Fruit fly (Drosophila melanogaster) whole organism, embryonic: ENCODE results near the gene Tbcd.
A peak's percentile ranks its signal among the peaks of the same experiment; 100 is the strongest.

Experiments used
- Abd-B ChIP-seq: fragments of 200-800 bp; sonication (Bioruptor generic); optimal IDR thresholded peaks from 2 replicates; lab custom pipeline; 2018; ENCODE audit warnings: missing biosample characterization, mild to moderate bottlenecking, missing genetic modification characterization, moderate library complexity
- Atf3 ChIP-seq: fragments of 200-800 bp; sonication (Bioruptor generic); optimal IDR thresholded peaks from 3 replicates; lab custom pipeline; 2016; ENCODE audit warnings: missing biosample characterization, missing genetic modification characterization
- B-H1 ChIP-seq: fragments of 200-800 bp; sonication (Bioruptor generic); IDR thresholded peaks from 3 replicates; pipeline ENCODE4 v1.3.6; 2022; ENCODE audit warnings: missing biosample characterization, missing genetic modification characterization
- B-H2 ChIP-seq: fragments of 200-800 bp; sonication (Bioruptor generic); optimal IDR thresholded peaks from 2 replicates; lab custom pipeline; 2018; ENCODE audit warnings: missing biosample characterization, mild to moderate bottlenecking, missing genetic modification characterization
- CG10366 ChIP-seq: fragments of 200-800 bp; sonication (Bioruptor generic); IDR thresholded peaks from 2 replicates; pipeline ENCODE4 v1.3.6; 2022; ENCODE audit warnings: missing biosample characterization, missing genetic modification characterization
- CG10565 ChIP-seq: fragments of 200-800 bp; sonication (Bioruptor generic); optimal IDR thresholded peaks from 3 replicates; lab custom pipeline; 2016; ENCODE audit warnings: missing biosample characterization, mild to moderate bottlenecking, missing genetic modification characterization
- CG11504 ChIP-seq: fragments of 200-800 bp; sonication (Bioruptor generic); optimal IDR thresholded peaks from 3 replicates; lab custom pipeline; 2019; ENCODE audit warnings: missing biosample characterization, mild to moderate bottlenecking, missing genetic modification characterization, moderate library complexity
- CG11696 ChIP-seq: fragments of 200-800 bp; sonication (Bioruptor generic); IDR thresholded peaks from 2 replicates; pipeline ENCODE4 v1.3.6; 2022; ENCODE audit warnings: missing biosample characterization, missing genetic modification characterization
- CG1233 ChIP-seq: fragments of 200-800 bp; sonication (Bioruptor generic); optimal IDR thresholded peaks from 4 replicates; lab custom pipeline; 2018; ENCODE audit warnings: missing biosample characterization, mild to moderate bottlenecking, missing genetic modification characterization
- CG12744 ChIP-seq: fragments of 200-800 bp; sonication (Bioruptor generic); optimal IDR thresholded peaks from 2 replicates; lab custom pipeline; 2016; ENCODE audit warnings: missing biosample characterization, missing genetic modification characterization
- CG15073 ChIP-seq: fragments of 200-800 bp; sonication (Bioruptor generic); optimal IDR thresholded peaks from 2 replicates; lab custom pipeline; 2016; ENCODE audit warnings: missing biosample characterization, missing genetic modification characterization
- CG1602 ChIP-seq: fragments of 200-800 bp; sonication (Bioruptor generic); optimal IDR thresholded peaks from 3 replicates; lab custom pipeline; 2016; ENCODE audit warnings: missing biosample characterization, missing genetic modification characterization
- CG1603 ChIP-seq: fragments of 200-800 bp; sonication (Bioruptor generic); optimal IDR thresholded peaks from 2 replicates; lab custom pipeline; 2019; ENCODE audit warnings: missing biosample characterization, mild to moderate bottlenecking, missing genetic modification characterization, moderate library complexity
- CG16779 ChIP-seq: fragments of 200-800 bp; sonication (Bioruptor generic); IDR thresholded peaks from 2 replicates; pipeline ENCODE4 v1.3.6; 2022; ENCODE audit warnings: missing biosample characterization, missing genetic modification characterization
- CG18599 ChIP-seq: fragments of 200-800 bp; sonication (Bioruptor generic); optimal IDR thresholded peaks from 3 replicates; lab custom pipeline; 2017; ENCODE audit warnings: missing biosample characterization, missing genetic modification characterization, mild to moderate bottlenecking, moderate library complexity, missing genetic modification reagents
- CG34224 ChIP-seq: fragments of 200-800 bp; sonication (Bioruptor generic); IDR thresholded peaks from 3 replicates; pipeline ENCODE4 v1.3.6; 2022; ENCODE audit warnings: missing biosample characterization, missing genetic modification characterization; ENCODE audit not compliant: partially characterized antibody
- CG4282 ChIP-seq: fragments of 200-800 bp; sonication (Bioruptor generic); optimal IDR thresholded peaks from 2 replicates; lab custom pipeline; 2016; ENCODE audit warnings: missing biosample characterization, missing genetic modification characterization
- CG43689 ChIP-seq: fragments of 200-800 bp; sonication (Bioruptor generic); IDR thresholded peaks from 2 replicates; pipeline ENCODE4 v1.3.6; 2022; ENCODE audit warnings: missing biosample characterization, missing genetic modification characterization
- CG4424 ChIP-seq: fragments of 200-800 bp; sonication (Bioruptor generic); optimal IDR thresholded peaks from 3 replicates; lab custom pipeline; 2016; ENCODE audit warnings: missing biosample characterization, missing genetic modification characterization
- CG4617 ChIP-seq: fragments of 200-800 bp; sonication (Bioruptor generic); optimal IDR thresholded peaks from 3 replicates; lab custom pipeline; 2016; ENCODE audit warnings: missing biosample characterization, missing genetic modification characterization, borderline replicate concordance
- CG8924 ChIP-seq: fragments of 200-800 bp; optimal IDR thresholded peaks from 3 replicates; lab custom pipeline; 2019; ENCODE audit warnings: missing biosample characterization, mild to moderate bottlenecking, missing genetic modification characterization, moderate library complexity
- CG9437 ChIP-seq: fragments of 200-800 bp; sonication (Bioruptor generic); optimal IDR thresholded peaks from 2 replicates; lab custom pipeline; 2018; ENCODE audit warnings: missing biosample characterization, mild to moderate bottlenecking, missing genetic modification characterization
- Dp ChIP-seq: fragments of 200-800 bp; sonication (Bioruptor generic); optimal IDR thresholded peaks from 2 replicates; lab custom pipeline; 2018; ENCODE audit warnings: missing biosample characterization, mild to moderate bottlenecking, missing genetic modification characterization, moderate library complexity
- Drgx ChIP-seq: fragments of 200-800 bp; sonication (Bioruptor generic); IDR thresholded peaks from 2 replicates; pipeline ENCODE4 v1.3.6; 2022; ENCODE audit warnings: missing biosample characterization, missing genetic modification characterization
- Elba2 ChIP-seq: fragments of 200-800 bp; sonication (Bioruptor generic); optimal IDR thresholded peaks from 3 replicates; lab custom pipeline; 2016; ENCODE audit warnings: missing biosample characterization, missing genetic modification characterization
- Hmr ChIP-seq: fragments of 200-800 bp; sonication (Bioruptor generic); optimal IDR thresholded peaks from 3 replicates; lab custom pipeline; 2017; ENCODE audit warnings: mild to moderate bottlenecking, missing biosample characterization, missing genetic modification reagents, missing genetic modification characterization
- Mrtf ChIP-seq: fragments of 200-800 bp; sonication (Bioruptor generic); IDR thresholded peaks from 3 replicates; pipeline ENCODE4 v1.3.6; 2022; ENCODE audit warnings: missing biosample characterization, missing genetic modification characterization
- Nf-YA ChIP-seq: fragments of 200-800 bp; sonication (Bioruptor generic); IDR thresholded peaks from 2 replicates; pipeline ENCODE4 v1.3.6; 2022; ENCODE audit warnings: missing biosample characterization, missing genetic modification characterization
- Nf-YC ChIP-seq: fragments of 200-800 bp; optimal IDR thresholded peaks from 3 replicates; lab custom pipeline; 2019; ENCODE audit warnings: missing biosample characterization, mild to moderate bottlenecking, missing genetic modification characterization, moderate library complexity
- Opbp ChIP-seq: fragments of 200-800 bp; sonication (Bioruptor generic); IDR thresholded peaks from 3 replicates; pipeline ENCODE4 v1.3.6; 2022; ENCODE audit warnings: missing biosample characterization, missing genetic modification characterization; ENCODE audit not compliant: partially characterized antibody
- Scr ChIP-seq: fragments of 200-800 bp; sonication (Bioruptor generic); IDR thresholded peaks from 2 replicates; pipeline ENCODE4 v1.3.6; 2022; ENCODE audit warnings: missing biosample characterization, missing genetic modification characterization; ENCODE audit not compliant: partially characterized antibody
- bigmax ChIP-seq: fragments of 200-800 bp; sonication (Bioruptor generic); optimal IDR thresholded peaks from 2 replicates; lab custom pipeline; 2018; ENCODE audit warnings: missing biosample characterization, mild to moderate bottlenecking, missing genetic modification characterization
- cad ChIP-seq: fragments of >200 bp; optimal IDR thresholded peaks from 2 replicates; lab custom pipeline; 2017; ENCODE audit warnings: missing biosample characterization, missing genetic modification characterization
- ewg ChIP-seq: fragments of 200-800 bp; sonication (Bioruptor generic); optimal IDR thresholded peaks from 3 replicates; lab custom pipeline; 2017; ENCODE audit warnings: mild to moderate bottlenecking, missing biosample characterization, missing genetic modification reagents, missing genetic modification characterization
- exex ChIP-seq: fragments of 200-800 bp; sonication (Bioruptor generic); optimal IDR thresholded peaks from 4 replicates; lab custom pipeline; 2018; ENCODE audit warnings: missing biosample characterization, mild to moderate bottlenecking, missing genetic modification characterization, moderate library complexity
- fd102C ChIP-seq: fragments of 200-800 bp; sonication (Bioruptor generic); optimal IDR thresholded peaks from 2 replicates; lab custom pipeline; 2018; ENCODE audit warnings: missing biosample characterization, mild to moderate bottlenecking, missing genetic modification characterization, moderate library complexity
- gt ChIP-seq: fragments of 200-800 bp; sonication (Bioruptor generic); IDR thresholded peaks from 2 replicates; pipeline ENCODE4 v1.3.6; 2022; ENCODE audit warnings: missing biosample characterization, missing genetic modification characterization
- jing ChIP-seq: fragments of 200-800 bp; sonication (Bioruptor generic); optimal IDR thresholded peaks from 2 replicates; lab custom pipeline; 2018; ENCODE audit warnings: missing biosample characterization, mild to moderate bottlenecking, missing genetic modification characterization
- nau ChIP-seq: fragments of 200-800 bp; sonication (Bioruptor generic); optimal IDR thresholded peaks from 3 replicates; lab custom pipeline; 2017; ENCODE audit warnings: missing biosample characterization, mild to moderate bottlenecking, missing genetic modification characterization, missing genetic modification reagents
- pfk ChIP-seq: fragments of 200-800 bp; sonication (Bioruptor generic); optimal IDR thresholded peaks from 2 replicates; lab custom pipeline; 2018; ENCODE audit warnings: missing biosample characterization, mild to moderate bottlenecking, missing genetic modification characterization, moderate library complexity
- repo ChIP-seq: fragments of 200-800 bp; sonication (Bioruptor generic); optimal IDR thresholded peaks from 2 replicates; lab custom pipeline; 2016; ENCODE audit warnings: missing biosample characterization, missing genetic modification characterization
- sna ChIP-seq: fragments of 200-800 bp; sonication (Bioruptor generic); IDR thresholded peaks from 2 replicates; pipeline ENCODE4 v1.3.6; 2022; ENCODE audit warnings: missing biosample characterization, missing genetic modification characterization; ENCODE audit not compliant: partially characterized antibody
- sqz ChIP-seq: fragments of 200-800 bp; sonication (Bioruptor generic); optimal IDR thresholded peaks from 3 replicates; lab custom pipeline; 2018; ENCODE audit warnings: missing biosample characterization, mild to moderate bottlenecking, missing genetic modification characterization
- tll ChIP-seq, 2 experiments: fragments of 200-800 bp in 1 of 2; fragments of >200 bp in 1 of 2; sonication (Bioruptor generic) in 1 of 2; optimal IDR thresholded peaks; 2 replicates each; lab custom pipeline; 2017 to 2019; ENCODE audit warnings: missing biosample characterization in 2 of 2, missing genetic modification characterization in 2 of 2, mild to moderate bottlenecking in 1 of 2, moderate library complexity in 1 of 2
- tup ChIP-seq: fragments of 200-800 bp; sonication (Bioruptor generic); optimal IDR thresholded peaks from 2 replicates; lab custom pipeline; 2016; ENCODE audit warnings: missing biosample characterization, mild to moderate bottlenecking, missing genetic modification characterization, moderate library complexity
- twi ChIP-seq: fragments of 200-800 bp; optimal IDR thresholded peaks from 2 replicates; lab custom pipeline; 2019; ENCODE audit warnings: missing biosample characterization, mild to moderate bottlenecking, missing genetic modification characterization, moderate library complexity
- wor ChIP-seq: fragments of 200-800 bp; sonication (Bioruptor generic); IDR thresholded peaks from 2 replicates; pipeline ENCODE4 v1.3.6; 2022; ENCODE audit warnings: missing biosample characterization, missing genetic modification characterization
- zfh2 ChIP-seq: fragments of 200-800 bp; sonication (Bioruptor generic); optimal IDR thresholded peaks from 2 replicates; lab custom pipeline; 2016; ENCODE audit warnings: missing biosample characterization, missing genetic modification characterization

The Tbcd gene

dm6 chr2L:2196590-2197474, 49.5 kb downstream of the Tbcd start (continued):
- TF ChIP-seq Scr (no peak), CG4424 (GFP tag; lab: Kevin White, UChicago) (peak; percentile 65), ewg (peak; percentile 35), CG34224 (no peak), CG12744 (GFP tag; lab: Kevin White, UChicago) (peak; percentile 47), CG9437 (peak; percentile 1), tup (peak; percentile 10), repo (no peak), CG4282 (GFP tag; lab: Kevin White, UChicago) (peak; percentile 70), gt (GFP tag; lab: Robert Waterston, UW) (no peak), sqz (GFP tag; lab: Kevin White, UChicago) (peak; percentile 83), Elba2 (GFP tag; lab: Kevin White, UChicago) (no peak), pfk (peak; percentile 24), CG43689 (no peak), Abd-B (GFP tag; lab: Kevin White, UChicago) (no peak), twi (tag; lab: Kevin White, UChicago) (peak; percentile 99), Drgx (no peak), CG1602 (peak; percentile 38), CG1233 (GFP tag; lab: Kevin White, UChicago) (peak; percentile 29), CG15073 (no peak), CG10366 (GFP tag; lab: Robert Waterston, UW) (no peak), exex (tag; lab: Kevin White, UChicago) (peak; percentile 64), wor (GFP tag; lab: Robert Waterston, UW) (no peak), B-H2 (GFP tag; lab: Kevin White, UChicago) (peak; percentile 53), bigmax (GFP tag; lab: Kevin White, UChicago) (no peak), B-H1 (GFP tag; lab: Robert Waterston, UW) (no peak), Dp (GFP tag; lab: Kevin White, UChicago) (peak; percentile 31), Opbp (GFP tag; lab: Robert Waterston, UW) (no peak), CG10565 (GFP tag; lab: Kevin White, UChicago) (no peak), Nf-YA (no peak), Hmr (peak; percentile 85), sna (GFP tag; lab: Robert Waterston, UW) (no peak), CG8924 (peak; percentile 35), tll (GFP tag; optimal IDR thresholded peaks at IDR 0.05; lab: Kevin White, UChicago) (peak in 1 of 2 experiments; percentile 61), fd102C (GFP tag; lab: Kevin White, UChicago) (no peak), zfh2 (peak; percentile 18), Mrtf (GFP tag; lab: Robert Waterston, UW) (no peak), jing (GFP tag; lab: Kevin White, UChicago) (no peak), CG16779 (GFP tag; lab: Robert Waterston, UW) (no peak), CG4617 (no peak), CG11504 (peak; percentile 69), Atf3 (no peak), Nf-YC (tag; lab: Kevin White, UChicago) (peak; percentile 87), CG1603 (tag; lab: Kevin White, UChicago) (peak; percentile 52), CG11696 (GFP tag; lab: Robert Waterston, UW) (no peak), CG18599 (GFP tag; lab: Kevin White, UChicago) (peak; percentile 73), cad (GFP tag; lab: Kevin White, UChicago) (no peak), nau (no peak)
